Worm (Caenorhabditis elegans) whole organism, mixed stage, embryonic: Measurements from ENCODE around the gene fbxa-100.

Source experiments
- M03D4.4 ChIP-seq: sonication (generic microtip); optimal IDR thresholded peaks from 2 replicates; lab custom pipeline; 2017; ENCODE audit warnings: mild to moderate bottlenecking, missing genetic modification characterization, missing compliant biosample characterization
- bed-3 ChIP-seq: fragments of 200-800 bp; sonication (Bioruptor generic); optimal IDR thresholded peaks from 3 replicates; lab custom pipeline; 2018; ENCODE audit warnings: mild to moderate bottlenecking, missing genetic modification characterization, moderate library complexity, missing compliant biosample characterization
- blmp-1 ChIP-seq: fragments of 150-350 bp; optimal IDR thresholded peaks from 2 replicates; lab custom pipeline; 2014; ENCODE audit warnings: missing biosample characterization, missing genetic modification characterization
- ceh-43 ChIP-seq: fragments of 200-800 bp; sonication (Bioruptor generic); optimal IDR thresholded peaks from 2 replicates; lab custom pipeline; 2018; ENCODE audit warnings: mild to moderate bottlenecking, missing genetic modification characterization, moderate library complexity, missing compliant biosample characterization
- ceh-83 ChIP-seq: fragments of 200-800 bp; sonication (Bioruptor generic); optimal IDR thresholded peaks from 2 replicates; lab custom pipeline; 2018; ENCODE audit warnings: mild to moderate bottlenecking, missing genetic modification characterization, missing compliant biosample characterization
- ces-1 ChIP-seq: fragments of 150-350 bp; optimal IDR thresholded peaks from 2 replicates; lab custom pipeline; 2014; ENCODE audit warnings: missing biosample characterization, missing genetic modification reagents, missing genetic modification characterization
- cnd-1 ChIP-seq: fragments of 200-800 bp; sonication (Bioruptor generic); optimal IDR thresholded peaks from 2 replicates; lab custom pipeline; 2018; ENCODE audit warnings: mild to moderate bottlenecking, missing genetic modification characterization, missing compliant biosample characterization
- elt-1 ChIP-seq: sonication (generic microtip); optimal IDR thresholded peaks from 2 replicates; lab custom pipeline; 2017; ENCODE audit warnings: missing genetic modification characterization, mild to moderate bottlenecking, missing compliant biosample characterization, antibody characterized with exemption, moderate library complexity, borderline replicate concordance; ENCODE audit not compliant: insufficient read depth
- elt-3 ChIP-seq: fragments of 150-350 bp; optimal IDR thresholded peaks from 2 replicates; lab custom pipeline; 2014; ENCODE audit warnings: missing biosample characterization, missing genetic modification characterization
- ham-2 ChIP-seq: fragments of 200-800 bp; sonication (Bioruptor generic); optimal IDR thresholded peaks from 2 replicates; lab custom pipeline; 2018; ENCODE audit warnings: mild to moderate bottlenecking, missing genetic modification characterization, missing compliant biosample characterization
- hlh-1 ChIP-seq: fragments of 150-350 bp; optimal IDR thresholded peaks from 2 replicates; lab custom pipeline; 2014; ENCODE audit warnings: missing biosample characterization, missing genetic modification reagents, missing genetic modification characterization
- lin-13 ChIP-seq: fragments of 150-350 bp; optimal IDR thresholded peaks from 2 replicates; lab custom pipeline; 2014; ENCODE audit warnings: missing biosample characterization, missing genetic modification characterization
- lin-32 ChIP-seq: fragments of 200-800 bp; sonication (Bioruptor generic); optimal IDR thresholded peaks from 2 replicates; lab custom pipeline; 2018; ENCODE audit warnings: mild to moderate bottlenecking, missing genetic modification characterization, missing compliant biosample characterization
- lsy-2 ChIP-seq: fragments of 150-350 bp; optimal IDR thresholded peaks from 2 replicates; lab custom pipeline; 2014; ENCODE audit warnings: missing biosample characterization, missing genetic modification characterization
- mab-5 ChIP-seq: fragments of 150-350 bp; optimal IDR thresholded peaks from 2 replicates; lab custom pipeline; 2014; ENCODE audit warnings: missing biosample characterization, missing genetic modification characterization
- mep-1 ChIP-seq: fragments of 150-350 bp; optimal IDR thresholded peaks from 2 replicates; lab custom pipeline; 2017; ENCODE audit warnings: missing biosample characterization, missing genetic modification reagents, missing genetic modification characterization, inconsistent platforms
- mls-2 ChIP-seq: sonication (generic microtip); optimal IDR thresholded peaks from 2 replicates; lab custom pipeline; 2016; ENCODE audit warnings: mild to moderate bottlenecking, missing genetic modification characterization, moderate library complexity, missing compliant biosample characterization
- nhr-237 ChIP-seq: fragments of 150-350 bp; optimal IDR thresholded peaks from 2 replicates; lab custom pipeline; 2014; ENCODE audit warnings: missing biosample characterization, missing genetic modification characterization
- nhr-28 ChIP-seq: fragments of 150-350 bp; optimal IDR thresholded peaks from 2 replicates; lab custom pipeline; 2014; ENCODE audit warnings: missing biosample characterization, missing genetic modification characterization
- nhr-76 ChIP-seq: sonication (generic microtip); optimal IDR thresholded peaks from 2 replicates; lab custom pipeline; 2017; ENCODE audit warnings: missing biosample characterization, missing genetic modification characterization
- pha-4 ChIP-seq: fragments of 150-350 bp; optimal IDR thresholded peaks from 2 replicates; lab custom pipeline; 2018; ENCODE audit warnings: missing biosample characterization, missing genetic modification reagents, missing genetic modification characterization
- sem-2 ChIP-seq: fragments of 200-800 bp; sonication (Bioruptor generic); optimal IDR thresholded peaks from 2 replicates; lab custom pipeline; 2018; ENCODE audit warnings: mild to moderate bottlenecking, missing genetic modification characterization, missing compliant biosample characterization
- snpc-4 ChIP-seq: fragments of 150-350 bp; optimal IDR thresholded peaks from 2 replicates; lab custom pipeline; 2014; ENCODE audit warnings: missing biosample characterization, missing genetic modification characterization
- sptf-1 ChIP-seq: sonication (generic microtip); optimal IDR thresholded peaks from 2 replicates; lab custom pipeline; 2017; ENCODE audit warnings: mild to moderate bottlenecking, missing genetic modification characterization, moderate library complexity, missing compliant biosample characterization
- tbx-8 ChIP-seq: fragments of 200-800 bp; sonication (Bioruptor generic); optimal IDR thresholded peaks from 2 replicates; lab custom pipeline; 2018; ENCODE audit warnings: mild to moderate bottlenecking, missing genetic modification characterization, moderate library complexity, missing compliant biosample characterization
- unc-120 ChIP-seq: sonication (generic microtip); optimal IDR thresholded peaks from 2 replicates; lab custom pipeline; 2017; ENCODE audit warnings: missing genetic modification characterization, missing compliant biosample characterization; ENCODE audit not compliant: poor library complexity, severe bottlenecking
- unc-39 ChIP-seq: fragments of 150-350 bp; optimal IDR thresholded peaks from 2 replicates; lab custom pipeline; 2014; ENCODE audit warnings: missing biosample characterization, missing genetic modification characterization
- zip-8 ChIP-seq: fragments of 150-350 bp; optimal IDR thresholded peaks from 2 replicates; lab custom pipeline; 2014; ENCODE audit warnings: missing biosample characterization, missing genetic modification characterization
- ztf-11 ChIP-seq: fragments of 150-350 bp; optimal IDR thresholded peaks from 2 replicates; lab custom pipeline; 2014; ENCODE audit warnings: missing biosample characterization, missing genetic modification characterization

Gene fbxa-100

ce11 chrV:16036166-16036565 is 25.7 kb downstream of the fbxa-100 start, which contains the start of gene T10C6.10:
Gene T10C6.10 (plus strand): TSS chrV:16036413.
- no peak for TF ChIP-seq unc-120 (tag; lab: Kevin White, UChicago)
- no peak for TF ChIP-seq nhr-76 (tag; lab: Kevin White, UChicago)
- TF ChIP-seq nhr-28 (tag; lab: Kevin White, UChicago): no peak
- TF ChIP-seq nhr-237: no peak
- TF ChIP-seq elt-1 (tag; lab: Kevin White, UChicago): no peak
- TF ChIP-seq sptf-1: no peak
- no peak for TF ChIP-seq ztf-11 (tag; lab: Kevin White, UChicago)
- no peak for TF ChIP-seq mep-1 (tag; lab: Kevin White, UChicago)
- TF ChIP-seq mls-2 (tag; lab: Kevin White, UChicago): no peak
- TF ChIP-seq ceh-83 (GFP tag; lab: Kevin White, UChicago): no peak
- TF ChIP-seq ham-2 (GFP tag; lab: Kevin White, UChicago): no peak
- no peak for TF ChIP-seq zip-8 (tag; lab: Kevin White, UChicago)
- no peak for TF ChIP-seq ces-1
- no peak for TF ChIP-seq sem-2 (GFP tag; lab: Kevin White, UChicago)
- no peak for TF ChIP-seq blmp-1 (tag; lab: Kevin White, UChicago)
- TF ChIP-seq lin-32 (GFP tag; lab: Kevin White, UChicago): no peak
- TF ChIP-seq bed-3 (GFP tag; lab: Kevin White, UChicago): no peak
- no peak for TF ChIP-seq mab-5 (tag; lab: Kevin White, UChicago)
- TF ChIP-seq unc-39 (tag; lab: Kevin White, UChicago): no peak
- TF ChIP-seq lin-13 (tag; lab: Kevin White, UChicago): no peak

- TF ChIP-seq M03D4.4 (no peak), lin-13 (tag; lab: Kevin White, UChicago) (no peak), ceh-43 (GFP tag; lab: Kevin White, UChicago) (no peak), blmp-1 (tag; lab: Kevin White, UChicago) (no peak), lin-32 (GFP tag; lab: Kevin White, UChicago) (no peak), cnd-1 (tag; lab: Kevin White, UChicago) (no peak), pha-4 (no peak), ztf-11 (tag; lab: Kevin White, UChicago) (no peak), snpc-4 (tag; lab: Kevin White, UChicago) (no peak), nhr-76 (tag; lab: Kevin White, UChicago) (no peak), tbx-8 (GFP tag; lab: Kevin White, UChicago) (no peak), hlh-1 (tag; lab: Kevin White, UChicago) (no peak), elt-3 (tag; lab: Kevin White, UChicago) (no peak), mls-2 (tag; lab: Kevin White, UChicago) (no peak), ces-1 (no peak)
Observed at ce11 chrV:16033491-16033890, 28.4 kb downstream of the fbxa-100 start.

- no peak for TF ChIP-seq ztf-11 (tag; lab: Kevin White, UChicago)
- TF ChIP-seq snpc-4 (tag; lab: Kevin White, UChicago): no peak
- TF ChIP-seq lsy-2 (tag; lab: Kevin White, UChicago): no peak
- TF ChIP-seq zip-8 (tag; lab: Kevin White, UChicago): no peak
- TF ChIP-seq nhr-76 (tag; lab: Kevin White, UChicago): no peak
- no peak for TF ChIP-seq mls-2 (tag; lab: Kevin White, UChicago)
- TF ChIP-seq ceh-43 (GFP tag; lab: Kevin White, UChicago): no peak
- TF ChIP-seq bed-3 (GFP tag; lab: Kevin White, UChicago): no peak
- TF ChIP-seq mep-1 (tag; lab: Kevin White, UChicago): no peak
- TF ChIP-seq mab-5 (tag; lab: Kevin White, UChicago): no peak
- TF ChIP-seq unc-120 (tag; lab: Kevin White, UChicago): no peak
- no peak for TF ChIP-seq ceh-83 (GFP tag; lab: Kevin White, UChicago)
- TF ChIP-seq blmp-1 (tag; lab: Kevin White, UChicago): no peak
- no peak for TF ChIP-seq nhr-237
- TF ChIP-seq, all 35 proteins: peak for 0
Observed at ce11 chrV:16032761-16033160, 29.1 kb downstream of the fbxa-100 start, which contains the start of gene T10C6.16. Gene T10C6.16 (minus strand): TSS chrV:16033005.

- no peak for TF ChIP-seq ceh-83 (GFP tag; lab: Kevin White, UChicago)
- TF ChIP-seq nhr-28 (tag; lab: Kevin White, UChicago): no peak
- TF ChIP-seq cnd-1 (tag; lab: Kevin White, UChicago): no peak
- no peak for TF ChIP-seq blmp-1 (tag; lab: Kevin White, UChicago)
- TF ChIP-seq M03D4.4: no peak
- TF ChIP-seq lin-13 (tag; lab: Kevin White, UChicago): no peak
- TF ChIP-seq nhr-76 (tag; lab: Kevin White, UChicago): no peak
- TF ChIP-seq ham-2 (GFP tag; lab: Kevin White, UChicago): no peak
- TF ChIP-seq lin-32 (GFP tag; lab: Kevin White, UChicago): no peak
- no peak for TF ChIP-seq tbx-8 (GFP tag; lab: Kevin White, UChicago)
Observed at ce11 chrV:16031571-16031970, 30.3 kb downstream of the fbxa-100 start, which contains the start of gene T10C6.7. Gene T10C6.7 (minus strand): TSS chrV:16031713.
